Worm (Caenorhabditis elegans): Measurements from ENCODE around the gene fil-1.

- TF ChIP-seq F23B12.7 (tag; optimal IDR thresholded peaks at IDR 0.05; ENCODE audit: insufficient read depth) (no peak), Y53G8AR.9 (GFP tag; conservative IDR thresholded peaks at IDR 0.05) (no peak), cebp-2 (GFP tag; IDR thresholded peaks at IDR 0.05) (no peak)
These were observed 966 bp upstream of the fil-1 start, which contains the start of gene T01C3.3 for ce11 chrV:14992627-14993117.

Measured in whole organism, young adult.